Fruit fly (Drosophila melanogaster): ENCODE measurements around the gene CG3123.

CG3123 gene

DNA sequence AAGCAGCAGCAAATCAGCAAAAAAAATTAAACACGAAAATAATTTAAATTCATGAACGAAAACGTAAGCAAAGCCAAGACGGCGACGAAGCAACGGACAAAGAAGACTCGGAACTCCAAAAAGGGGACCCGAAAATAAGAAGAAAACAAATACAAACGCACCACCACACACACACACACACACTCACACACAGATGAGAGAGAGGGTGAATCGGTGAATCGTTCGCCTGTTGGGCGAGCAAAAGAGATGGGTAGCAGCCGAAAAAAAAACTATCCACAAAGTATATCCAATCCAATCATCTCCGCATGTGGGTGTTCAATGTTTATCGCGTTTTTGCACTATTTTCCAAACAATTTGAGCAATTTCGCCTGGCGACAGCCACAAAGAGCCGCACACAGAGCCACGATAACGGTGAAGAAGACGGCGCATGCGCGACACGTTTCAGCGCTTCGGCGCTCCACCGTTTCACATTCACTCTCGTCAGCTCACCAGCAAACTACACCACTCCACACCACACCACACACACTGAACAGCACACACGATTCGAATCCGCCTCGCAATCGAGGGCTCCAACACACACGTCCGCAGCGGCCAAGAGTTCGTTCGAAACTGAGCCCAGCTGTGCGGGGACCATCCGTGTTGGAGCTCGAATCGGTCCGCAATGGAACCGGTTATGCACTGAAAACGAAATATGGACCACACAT is 4.5 kb upstream of the CG3123 start, which contains the start of gene Duox:
Duox (minus strand) TSS at position 612 of the 704 bp plus-strand sequence.
- TF ChIP-seq CTCF (optimal IDR thresholded peaks at IDR 0.05), result no peak
- TF ChIP-seq CG8478 (optimal IDR thresholded peaks at IDR 0.05), result no peak

DNA sequence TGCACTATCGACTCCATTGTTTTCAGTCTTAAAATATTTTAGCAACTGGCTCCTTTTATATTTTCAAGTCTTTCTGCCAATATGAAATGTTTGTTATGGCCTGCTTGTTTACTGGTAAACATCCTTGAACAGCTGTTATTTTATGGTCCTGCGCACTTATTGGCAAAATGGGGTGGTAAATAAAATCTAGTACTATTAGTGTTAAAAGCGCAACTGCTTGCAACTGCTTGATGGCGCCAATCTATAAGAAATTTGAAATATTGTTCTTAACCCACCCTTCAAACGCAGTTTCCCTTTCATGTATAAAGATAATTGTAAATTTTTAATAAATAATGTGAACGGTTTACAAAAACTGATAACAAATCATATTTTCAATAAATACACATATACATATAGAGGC is 9.6 kb downstream of the CG3123 start, which contains the start of gene G6P:
G6P (minus strand) TSS at position 88 of the 400 bp plus-strand sequence.
- TF ChIP-seq CTCF (optimal IDR thresholded peaks at IDR 0.05), result no peak

DNA sequence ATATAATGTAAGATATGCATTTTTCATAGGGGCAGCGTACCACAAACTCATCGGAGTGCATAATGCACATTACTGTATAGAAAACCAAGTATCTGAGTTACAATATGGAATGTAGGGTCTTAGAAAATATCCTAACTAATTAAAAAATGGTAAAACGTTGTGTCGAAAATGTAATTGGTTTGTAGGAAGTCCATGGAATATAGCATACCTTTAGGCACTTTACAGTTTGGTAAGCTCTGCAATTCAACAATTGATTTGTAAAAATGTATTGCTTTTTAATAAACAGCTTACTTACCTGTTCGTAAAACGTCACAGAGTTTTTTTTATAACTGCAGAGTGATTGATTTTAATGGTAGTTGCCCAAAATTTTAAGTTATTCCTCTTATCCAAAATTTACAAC is 13.2 kb downstream of the CG3123 start, which contains the start of gene CG2964:
CG2964 (plus strand) TSS at position 301 of the 400 bp plus-strand sequence.
- no peak for TF ChIP-seq CTCF (optimal IDR thresholded peaks at IDR 0.05)
- TF ChIP-seq CG8478 (optimal IDR thresholded peaks at IDR 0.05), result no peak

DNA sequence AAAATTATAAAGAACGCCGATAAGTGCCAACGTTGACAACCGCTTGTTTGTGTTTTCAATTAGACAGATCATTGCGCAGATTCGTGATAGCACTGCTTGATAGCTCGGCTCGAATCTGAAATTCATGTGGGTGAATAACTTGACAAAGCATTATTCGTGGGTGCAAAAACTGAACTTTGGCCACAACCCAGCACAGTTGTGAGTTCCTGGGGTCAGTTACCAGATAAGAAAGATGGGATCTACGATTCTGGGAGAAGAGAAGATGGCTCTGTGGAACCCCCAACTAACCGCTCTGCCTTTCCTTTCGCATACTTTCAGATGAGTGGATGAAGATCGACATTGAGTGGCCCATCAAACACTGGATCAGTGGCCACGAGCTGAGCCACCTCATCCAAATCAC is 14.5 kb downstream of the CG3123 start:
- TF ChIP-seq CG8478 (optimal IDR thresholded peaks at IDR 0.05) (no peak), CTCF (optimal IDR thresholded peaks at IDR 0.05) (no peak)

DNA sequence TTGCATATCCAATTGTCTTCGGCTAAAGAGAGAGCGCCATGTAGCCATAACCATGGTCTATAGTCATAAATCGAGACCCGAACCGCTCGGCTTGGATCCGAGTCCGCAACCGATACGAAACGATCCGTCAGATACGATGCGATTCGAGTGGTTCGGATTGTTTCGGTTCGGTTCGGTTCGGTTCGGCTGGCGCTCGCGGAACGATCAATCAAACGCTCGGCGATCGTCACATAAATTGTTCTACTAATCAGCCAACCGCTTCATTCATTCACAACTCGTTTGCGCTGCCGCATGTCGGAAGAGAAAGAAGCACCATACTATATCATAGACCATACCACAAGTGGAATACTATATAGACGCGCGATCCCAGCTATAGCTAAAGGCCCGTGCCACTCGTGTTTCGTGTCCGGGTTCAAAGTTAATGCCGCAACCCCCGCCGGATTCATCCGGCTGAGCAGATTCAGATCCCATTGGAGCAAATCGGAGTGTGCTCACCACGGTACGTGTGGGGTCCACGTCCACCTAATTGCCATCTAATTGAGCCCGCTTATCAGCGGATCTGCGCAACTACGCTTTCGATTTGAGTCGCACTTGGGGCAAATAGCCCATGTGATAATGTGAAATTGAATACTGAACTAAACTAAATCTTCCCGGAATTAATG is 17.1 kb downstream of the CG3123 start:
- TF ChIP-seq CTCF (optimal IDR thresholded peaks at IDR 0.05), result no peak
- no peak for TF ChIP-seq CG8478 (optimal IDR thresholded peaks at IDR 0.05)

DNA sequence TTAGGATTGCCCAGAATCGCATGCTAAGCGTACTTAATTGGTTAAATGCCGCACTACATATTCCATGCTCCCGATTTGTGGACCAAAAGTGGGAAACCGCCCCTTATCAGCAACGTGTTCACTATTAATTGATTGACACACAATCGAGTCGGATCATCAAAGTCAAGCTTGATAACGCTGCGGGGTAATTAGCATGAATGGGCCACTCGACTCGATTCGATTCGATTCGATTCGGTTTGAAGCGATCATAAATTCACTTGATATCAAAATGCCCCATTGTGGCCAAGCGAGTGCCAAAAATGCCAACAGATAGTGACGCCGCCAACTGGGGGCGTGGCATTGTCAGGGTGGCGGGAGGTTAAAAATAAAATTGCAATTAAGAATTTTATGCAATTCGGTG is 17.7 kb downstream of the CG3123 start:
- TF ChIP-seq CG8478 (optimal IDR thresholded peaks at IDR 0.05) (no peak), CTCF (optimal IDR thresholded peaks at IDR 0.05) (no peak)

DNA sequence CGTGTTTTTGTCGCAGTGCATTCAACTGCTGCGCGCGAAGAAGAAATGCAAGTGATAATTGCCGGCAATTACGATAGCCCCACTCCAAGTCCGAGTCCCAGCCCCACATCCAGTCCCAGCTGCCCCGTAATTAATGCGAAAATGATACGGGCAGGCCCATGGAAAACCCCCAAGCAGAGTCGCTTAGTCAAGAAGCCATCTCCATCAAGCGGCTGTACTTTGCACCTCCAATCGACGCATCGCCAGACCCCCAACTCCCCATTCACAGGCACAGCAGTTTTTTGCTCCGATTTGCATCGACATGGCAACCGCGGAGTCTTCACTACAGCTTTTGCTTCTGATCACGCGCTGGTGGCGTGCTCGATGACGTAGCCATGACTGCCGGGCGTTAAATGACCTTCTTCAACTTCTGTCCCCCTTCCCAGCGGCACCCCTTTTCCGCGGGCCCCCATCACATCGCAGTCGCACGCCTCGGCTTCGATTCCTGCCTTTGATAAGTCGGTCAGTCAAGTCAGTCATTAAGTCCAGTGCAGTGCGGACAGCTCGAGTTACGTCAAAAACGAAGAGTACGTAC is 19.0 kb downstream of the CG3123 start:
- no peak for TF ChIP-seq CTCF (optimal IDR thresholded peaks at IDR 0.05)

DNA sequence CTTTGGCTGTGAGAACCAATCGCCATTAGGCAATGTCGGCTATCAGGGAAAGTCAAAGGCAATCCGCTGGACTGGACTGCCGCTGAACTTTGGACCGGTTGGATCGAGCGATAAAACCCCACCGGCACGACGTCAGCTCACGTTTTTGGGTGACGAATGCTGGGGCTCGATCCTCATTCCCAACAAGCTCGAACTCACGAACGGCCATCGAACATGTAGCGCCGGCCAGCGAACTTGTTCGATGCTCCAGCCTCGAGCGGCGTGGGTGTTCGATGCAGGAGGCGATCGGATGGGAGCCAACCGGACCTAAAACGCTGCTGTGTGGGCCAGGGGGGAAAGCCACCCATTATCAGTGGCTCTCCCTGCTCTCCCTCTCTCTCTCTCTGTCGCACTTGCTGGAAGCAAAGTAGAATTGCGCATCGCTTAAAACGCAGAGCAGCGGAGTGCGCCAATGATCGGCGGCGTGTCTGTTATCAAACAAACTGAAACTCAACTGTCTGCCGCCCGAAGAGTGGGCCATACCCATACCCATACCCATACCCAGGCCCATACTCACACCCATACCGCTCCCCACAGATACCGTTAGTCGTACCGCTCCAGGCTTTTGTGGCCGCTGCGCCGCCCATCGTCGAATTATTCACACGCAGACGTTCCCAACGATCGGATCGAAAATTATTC is 20.5 kb downstream of the CG3123 start, which contains the start of gene daw:
daw (plus strand) TSS at position 628 of the 678 bp plus-strand sequence.
- TF ChIP-seq CTCF (optimal IDR thresholded peaks at IDR 0.05) (no peak), CG8478 (optimal IDR thresholded peaks at IDR 0.05) (no peak)

DNA sequence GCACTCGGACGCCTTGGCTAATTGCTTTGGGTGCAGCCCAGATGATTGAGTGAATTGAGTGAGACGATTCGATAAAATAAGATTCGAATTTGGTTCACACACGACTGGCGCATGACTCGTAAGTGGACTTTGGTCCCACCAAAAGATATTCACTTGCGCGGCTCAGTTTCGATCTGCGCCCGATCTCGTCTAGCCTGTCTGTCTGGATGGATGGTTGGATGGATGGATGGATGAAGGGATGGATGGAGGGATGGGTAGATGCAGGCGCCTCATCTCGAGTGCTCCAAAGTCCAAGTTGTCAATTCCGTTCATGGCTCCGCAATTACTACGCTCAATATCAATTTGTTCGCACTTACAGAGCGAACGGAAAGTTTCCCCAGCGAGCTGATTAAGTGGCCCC is 22.8 kb downstream of the CG3123 start:
- no peak for TF ChIP-seq CG8478 (optimal IDR thresholded peaks at IDR 0.05)
- TF ChIP-seq CTCF (optimal IDR thresholded peaks at IDR 0.05), result no peak

DNA sequence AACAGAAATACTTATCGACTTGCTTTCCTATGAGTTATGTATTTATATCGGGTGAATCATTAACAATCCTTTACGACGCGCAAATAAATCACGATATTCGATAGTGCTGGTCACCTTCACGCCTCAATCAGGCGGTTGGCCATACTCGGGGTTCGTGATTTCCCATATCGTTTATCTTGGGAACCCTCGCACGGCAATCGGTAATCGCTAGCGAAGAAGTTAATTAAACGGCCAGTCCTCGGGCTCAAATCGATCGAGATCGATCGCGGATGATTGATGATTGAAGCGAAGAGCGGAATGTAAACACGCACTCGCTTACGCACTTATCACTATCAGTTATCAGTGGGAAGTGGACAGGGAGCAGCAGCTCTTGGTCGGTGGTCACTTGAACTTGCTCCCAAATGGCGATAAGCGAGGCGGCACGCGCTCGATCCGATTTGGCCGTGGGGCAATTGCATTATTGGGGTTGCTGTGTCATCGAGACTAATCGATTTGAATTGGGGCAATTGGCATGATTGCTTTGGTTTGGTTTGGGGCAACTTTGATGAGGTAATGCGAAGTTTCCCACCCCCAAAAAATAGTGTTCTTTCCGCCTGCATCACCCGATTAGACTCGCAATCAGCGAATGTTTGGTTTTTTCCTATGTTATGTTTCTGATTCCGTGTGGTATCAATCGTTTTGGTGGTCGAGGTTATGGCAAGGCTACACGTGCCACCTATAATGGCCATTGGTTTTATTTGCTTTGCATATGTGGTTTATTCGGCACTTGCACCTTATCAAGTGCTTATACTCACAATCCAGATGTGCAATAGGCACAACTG is 24.1 kb downstream of the CG3123 start:
- TF ChIP-seq CG8478 (optimal IDR thresholded peaks at IDR 0.05) (no peak), CTCF (optimal IDR thresholded peaks at IDR 0.05) (no peak)

DNA sequence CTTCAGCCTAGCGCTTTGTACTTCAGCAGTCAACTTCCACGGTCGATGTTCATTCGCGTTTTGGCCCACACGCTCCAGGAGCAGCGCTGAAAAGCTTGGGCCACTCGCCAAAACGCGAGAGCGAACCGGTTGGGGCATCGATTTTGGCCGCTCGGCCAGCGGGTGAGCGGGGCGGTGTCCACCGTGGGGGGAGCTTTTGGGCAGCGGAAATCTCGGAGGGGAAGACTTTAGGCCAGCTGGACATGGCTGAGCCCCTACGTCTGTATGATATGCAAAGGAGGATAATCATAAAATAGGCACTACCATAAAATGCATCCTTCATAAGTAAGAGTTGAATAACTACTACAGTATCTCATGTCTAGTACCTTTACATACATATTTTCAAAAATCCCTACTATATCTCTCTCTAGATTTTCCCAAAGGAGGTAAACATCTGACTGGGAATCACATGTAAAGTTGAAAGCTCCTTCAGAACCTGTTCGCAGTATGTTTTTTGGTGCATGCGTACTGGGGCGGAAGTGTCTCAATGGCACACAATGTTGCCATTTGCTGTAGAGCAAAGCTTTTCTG is 25.3 kb downstream of the CG3123 start, which contains the start of gene Syt1:
Syt1 (minus strand) TSS at position 71 of the 570 bp plus-strand sequence.
- TF ChIP-seq CTCF (optimal IDR thresholded peaks at IDR 0.05) (no peak), CG8478 (optimal IDR thresholded peaks at IDR 0.05) (no peak)

DNA sequence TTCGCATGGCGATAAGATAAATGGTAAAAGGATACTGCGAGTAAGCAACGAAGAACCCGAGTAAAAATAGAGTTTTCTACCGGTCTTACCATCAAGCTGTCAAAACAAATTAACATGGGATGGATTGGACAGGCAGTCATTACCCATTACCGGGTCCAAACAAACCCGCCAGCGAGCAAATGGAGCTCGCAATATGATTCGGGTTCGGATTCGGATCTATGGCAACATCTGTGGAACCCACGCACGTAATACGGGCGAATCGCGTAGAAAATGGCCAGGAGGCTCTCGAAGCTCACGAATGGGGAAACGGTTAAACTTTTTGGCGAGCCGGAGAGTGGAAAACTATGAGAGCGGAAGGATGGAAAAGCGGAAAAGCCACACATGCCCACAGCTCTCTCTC is 28.1 kb downstream of the CG3123 start:
- no peak for TF ChIP-seq CG8478 (optimal IDR thresholded peaks at IDR 0.05)
- no peak for TF ChIP-seq CTCF (optimal IDR thresholded peaks at IDR 0.05)

DNA sequence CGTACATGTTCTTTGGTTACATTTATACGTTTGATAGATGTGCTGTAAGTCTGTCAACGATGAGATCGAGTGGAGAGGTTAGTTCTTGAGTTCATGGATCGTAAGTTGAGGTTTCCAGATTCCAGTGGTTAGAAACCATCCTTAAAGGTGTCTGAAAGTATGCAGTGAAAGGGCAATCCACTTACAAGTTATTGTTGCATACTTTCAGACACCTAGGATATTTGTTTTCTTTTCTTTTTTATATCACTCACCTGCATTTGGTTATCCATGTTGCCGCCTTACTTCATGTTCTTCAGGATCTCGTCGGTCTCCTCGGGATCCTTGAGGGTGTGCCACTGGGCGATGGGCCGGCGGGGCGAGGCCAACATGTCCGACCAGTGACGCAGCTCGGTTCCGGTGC is 42.5 kb downstream of the CG3123 start:
- TF ChIP-seq CTCF (optimal IDR thresholded peaks at IDR 0.05) (no peak), CG8478 (optimal IDR thresholded peaks at IDR 0.05) (no peak)

Data from S2 (cell line).